Fruit fly (Drosophila melanogaster): Measurements from ENCODE around the gene CG3842.
"Not testable (repeated sequence)": the region's sequence is repeated elsewhere in the genome, so short reads cannot be mapped to it uniquely, and the experiment has no call there.

CG3842 gene

dm6 chrX:6356748-6357397, 19.3 kb downstream of the CG3842 start:
- TF ChIP-seq pan (optimal IDR thresholded peaks at IDR 0.05) (no peak), Dll (optimal IDR thresholded peaks at IDR 0.05) (no peak), EcR (GFP tag; optimal IDR thresholded peaks at IDR 0.05) (no peak), CG8478 (optimal IDR thresholded peaks at IDR 0.05) (no peak), usp (GFP tag; optimal IDR thresholded peaks at IDR 0.05) (no peak), psq (optimal IDR thresholded peaks at IDR 0.05) (no peak)

dm6 chrX:6357456-6358007, 20.0 kb downstream of the CG3842 start:
- TF ChIP-seq Dll (optimal IDR thresholded peaks at IDR 0.05) (no peak), pan (optimal IDR thresholded peaks at IDR 0.05) (no peak), psq (optimal IDR thresholded peaks at IDR 0.05) (no peak), CG8478 (optimal IDR thresholded peaks at IDR 0.05) (no peak), EcR (GFP tag; optimal IDR thresholded peaks at IDR 0.05) (no peak), usp (GFP tag; optimal IDR thresholded peaks at IDR 0.05) (no peak)

- no peak for TF ChIP-seq EcR (GFP tag; optimal IDR thresholded peaks at IDR 0.05)
- no peak for TF ChIP-seq CG8478 (optimal IDR thresholded peaks at IDR 0.05)
- TF ChIP-seq pan (optimal IDR thresholded peaks at IDR 0.05): no peak
- TF ChIP-seq usp (GFP tag; optimal IDR thresholded peaks at IDR 0.05): no peak
Observed at dm6 chrX:6358198-6358597, 20.6 kb downstream of the CG3842 start.

dm6 chrX:6361215-6361614, 23.7 kb downstream of the CG3842 start:
- TF ChIP-seq EcR (GFP tag; optimal IDR thresholded peaks at IDR 0.05) (no peak), pan (optimal IDR thresholded peaks at IDR 0.05) (no peak), CG8478 (optimal IDR thresholded peaks at IDR 0.05) (no peak)

dm6 chrX:6365632-6366356, 28.2 kb downstream of the CG3842 start, which contains the start of the genes swa and Marf:
TSS of gene swa (minus strand) at chrX:6365708.
TSS of gene Marf (plus strand) at chrX:6365949.
- TF ChIP-seq Dll (optimal IDR thresholded peaks at IDR 0.05): no peak
- TF ChIP-seq usp (GFP tag; optimal IDR thresholded peaks at IDR 0.05): no peak
- no peak for TF ChIP-seq psq (optimal IDR thresholded peaks at IDR 0.05)
- no peak for TF ChIP-seq pan (optimal IDR thresholded peaks at IDR 0.05)
- no peak for TF ChIP-seq CG8478 (optimal IDR thresholded peaks at IDR 0.05)
- no peak for TF ChIP-seq EcR (GFP tag; optimal IDR thresholded peaks at IDR 0.05)

dm6 chrX:6366357-6366691, 28.8 kb downstream of the CG3842 start:
- no peak for TF ChIP-seq Dll (optimal IDR thresholded peaks at IDR 0.05)
- no peak for TF ChIP-seq psq (optimal IDR thresholded peaks at IDR 0.05)
- no peak for TF ChIP-seq CG8478 (optimal IDR thresholded peaks at IDR 0.05)
- no peak for TF ChIP-seq EcR (GFP tag; optimal IDR thresholded peaks at IDR 0.05)
- no peak for TF ChIP-seq usp (GFP tag; optimal IDR thresholded peaks at IDR 0.05)
- no peak for TF ChIP-seq pan (optimal IDR thresholded peaks at IDR 0.05)

dm6 chrX:6372769-6373197, 35.2 kb downstream of the CG3842 start, which contains the start of gene PpV:
TSS of gene PpV (minus strand) at chrX:6372915.
- TF ChIP-seq usp (GFP tag; optimal IDR thresholded peaks at IDR 0.05) (no peak), CG8478 (optimal IDR thresholded peaks at IDR 0.05) (no peak), EcR (GFP tag; optimal IDR thresholded peaks at IDR 0.05) (no peak), psq (optimal IDR thresholded peaks at IDR 0.05) (no peak), Dll (optimal IDR thresholded peaks at IDR 0.05) (no peak), pan (optimal IDR thresholded peaks at IDR 0.05) (no peak)

- TF ChIP-seq CG8478 (optimal IDR thresholded peaks at IDR 0.05) (no peak), Dll (optimal IDR thresholded peaks at IDR 0.05) (no peak), psq (optimal IDR thresholded peaks at IDR 0.05) (no peak), pan (optimal IDR thresholded peaks at IDR 0.05) (no peak), EcR (GFP tag; optimal IDR thresholded peaks at IDR 0.05) (no peak)
Observed at dm6 chrX:6375636-6376035, 38.1 kb downstream of the CG3842 start.

- no peak for TF ChIP-seq EcR (GFP tag; optimal IDR thresholded peaks at IDR 0.05)
- no peak for TF ChIP-seq Dll (optimal IDR thresholded peaks at IDR 0.05)
- no peak for TF ChIP-seq usp (GFP tag; optimal IDR thresholded peaks at IDR 0.05)
- no peak for TF ChIP-seq psq (optimal IDR thresholded peaks at IDR 0.05)
- no peak for TF ChIP-seq pan (optimal IDR thresholded peaks at IDR 0.05)
- TF ChIP-seq CG8478 (optimal IDR thresholded peaks at IDR 0.05): no peak
Observed at dm6 chrX:6376748-6377147, 39.2 kb downstream of the CG3842 start.

dm6 chrX:6383920-6384319, 46.4 kb downstream of the CG3842 start, which contains the start of gene CG33664:
TSS of gene CG33664 (plus strand) at chrX:6384220.
- TF ChIP-seq EcR (GFP tag; optimal IDR thresholded peaks at IDR 0.05); pan (optimal IDR thresholded peaks at IDR 0.05); usp (GFP tag; optimal IDR thresholded peaks at IDR 0.05): not testable (repeated sequence)
